Fruit fly (Drosophila melanogaster) whole organism, embryonic: ENCODE measurements around the gene mRpL30.

Experiments
- Adf1 ChIP-seq: fragments of 200-800 bp; sonication (Bioruptor generic); IDR thresholded peaks from 2 replicates; pipeline ENCODE4 v1.3.6; 2022; ENCODE audit warnings: missing biosample characterization, missing genetic modification characterization
- Bgb ChIP-seq: fragments of 200-800 bp; sonication (Bioruptor generic); IDR thresholded peaks from 2 replicates; pipeline ENCODE4 v1.3.6; 2022; ENCODE audit warnings: missing biosample characterization, missing genetic modification characterization; ENCODE audit not compliant: partially characterized antibody
- CG10147 ChIP-seq: fragments of 200-800 bp; sonication (Bioruptor generic); optimal IDR thresholded peaks from 2 replicates; lab custom pipeline; 2019; ENCODE audit warnings: missing biosample characterization, mild to moderate bottlenecking, missing genetic modification characterization, moderate library complexity
- CG1024 ChIP-seq: fragments of 200-800 bp; sonication (Bioruptor generic); IDR thresholded peaks from 2 replicates; pipeline ENCODE4 v1.3.6; 2022; ENCODE audit warnings: missing biosample characterization, missing genetic modification characterization
- CG12236 ChIP-seq: fragments of 200-800 bp; sonication (Bioruptor generic); optimal IDR thresholded peaks from 2 replicates; lab custom pipeline; 2016; ENCODE audit warnings: missing biosample characterization, missing genetic modification characterization
- CG1233 ChIP-seq: fragments of 200-800 bp; sonication (Bioruptor generic); optimal IDR thresholded peaks from 4 replicates; lab custom pipeline; 2018; ENCODE audit warnings: missing biosample characterization, mild to moderate bottlenecking, missing genetic modification characterization
- CG14441 ChIP-seq: fragments of 200-800 bp; sonication (Bioruptor generic); IDR thresholded peaks from 2 replicates; pipeline ENCODE4 v1.3.6; 2022; ENCODE audit warnings: missing biosample characterization, missing genetic modification characterization
- CG15073 ChIP-seq: fragments of 200-800 bp; sonication (Bioruptor generic); optimal IDR thresholded peaks from 2 replicates; lab custom pipeline; 2016; ENCODE audit warnings: missing biosample characterization, missing genetic modification characterization
- CG15514 ChIP-seq: fragments of 200-800 bp; sonication (Bioruptor generic); optimal IDR thresholded peaks from 3 replicates; lab custom pipeline; 2017; ENCODE audit warnings: missing biosample characterization, missing genetic modification characterization, mild to moderate bottlenecking, moderate library complexity, missing genetic modification reagents
- CG1647 ChIP-seq: fragments of 200-800 bp; sonication (Bioruptor generic); optimal IDR thresholded peaks from 3 replicates; lab custom pipeline; 2016; ENCODE audit warnings: missing biosample characterization, missing genetic modification characterization
- CG18476 ChIP-seq: fragments of 200-800 bp; sonication (Bioruptor generic); optimal IDR thresholded peaks from 2 replicates; lab custom pipeline; 2016; ENCODE audit warnings: missing biosample characterization, mild to moderate bottlenecking, missing genetic modification characterization
- CG2199 ChIP-seq: fragments of 200-800 bp; sonication (Bioruptor generic); IDR thresholded peaks from 3 replicates; pipeline ENCODE4 v1.3.6; 2022; ENCODE audit warnings: missing biosample characterization, missing genetic modification characterization
- CG30403 ChIP-seq: fragments of 200-800 bp; sonication (Bioruptor generic); optimal IDR thresholded peaks from 3 replicates; lab custom pipeline; 2016; ENCODE audit warnings: missing biosample characterization, missing genetic modification characterization
- CG3838 ChIP-seq: fragments of 200-800 bp; sonication (Bioruptor generic); optimal IDR thresholded peaks from 3 replicates; lab custom pipeline; 2016; ENCODE audit warnings: missing biosample characterization, missing genetic modification characterization
- CG43689 ChIP-seq: fragments of 200-800 bp; sonication (Bioruptor generic); IDR thresholded peaks from 2 replicates; pipeline ENCODE4 v1.3.6; 2022; ENCODE audit warnings: missing biosample characterization, missing genetic modification characterization
- CG7357 ChIP-seq: fragments of 200-800 bp; sonication (Bioruptor generic); IDR thresholded peaks from 3 replicates; pipeline ENCODE4 v1.3.6; 2022; ENCODE audit warnings: missing biosample characterization, missing genetic modification characterization
- CG7556 ChIP-seq: fragments of 200-800 bp; sonication (Bioruptor generic); optimal IDR thresholded peaks from 2 replicates; lab custom pipeline; 2017; ENCODE audit warnings: missing biosample characterization, mild to moderate bottlenecking, missing genetic modification characterization
- CG7963 ChIP-seq: fragments of 200-800 bp; sonication (Bioruptor generic); IDR thresholded peaks from 3 replicates; pipeline ENCODE4 v1.3.6; 2022; ENCODE audit warnings: missing biosample characterization, missing genetic modification characterization; ENCODE audit not compliant: partially characterized antibody
- CG9817 ChIP-seq: fragments of 200-800 bp; sonication (Bioruptor generic); optimal IDR thresholded peaks from 2 replicates; lab custom pipeline; 2018; ENCODE audit warnings: missing biosample characterization, mild to moderate bottlenecking, missing genetic modification characterization, moderate library complexity
- Dad ChIP-seq: fragments of 200-800 bp; sonication (Bioruptor generic); optimal IDR thresholded peaks from 3 replicates; lab custom pipeline; 2016; ENCODE audit warnings: missing biosample characterization, missing genetic modification characterization
- Eip74EF ChIP-seq, 2 experiments: fragments of 200-800 bp in 1 of 2; fragments of >200 bp in 1 of 2; sonication (Bioruptor generic) in 1 of 2; optimal IDR thresholded peaks; 2 replicates each; lab custom pipeline; 2017 to 2019; ENCODE audit warnings: missing biosample characterization in 2 of 2, missing genetic modification characterization in 2 of 2, mild to moderate bottlenecking in 1 of 2, moderate library complexity in 1 of 2
- Fer1 ChIP-seq: fragments of 200-800 bp; sonication (Bioruptor generic); optimal IDR thresholded peaks from 2 replicates; lab custom pipeline; 2017; ENCODE audit warnings: missing biosample characterization, mild to moderate bottlenecking, missing genetic modification characterization
- HHEX ChIP-seq: fragments of 200-800 bp; sonication (Bioruptor generic); optimal IDR thresholded peaks from 3 replicates; lab custom pipeline; 2017; ENCODE audit warnings: missing biosample characterization, mild to moderate bottlenecking, missing genetic modification characterization, missing genetic modification reagents
- HLHmδ ChIP-seq: fragments of 200-800 bp; sonication (Bioruptor generic); optimal IDR thresholded peaks from 2 replicates; lab custom pipeline; 2018; ENCODE audit warnings: missing biosample characterization, mild to moderate bottlenecking, missing genetic modification characterization, moderate library complexity
- Hr3 ChIP-seq: fragments of 200-800 bp; sonication (Bioruptor generic); optimal IDR thresholded peaks from 3 replicates; lab custom pipeline; 2016; ENCODE audit warnings: missing biosample characterization, missing genetic modification characterization
- Hr51 ChIP-seq, 2 experiments: fragments of 200-800 bp; sonication (Bioruptor generic); optimal IDR thresholded peaks; 2 replicates in 1 of 2; 3 replicates in 1 of 2; lab custom pipeline; 2016 to 2018; ENCODE audit warnings: missing biosample characterization in 2 of 2, missing genetic modification characterization in 2 of 2, mild to moderate bottlenecking in 1 of 2, moderate library complexity in 1 of 2
- Kr ChIP-seq: fragments of 200-800 bp; sonication (Bioruptor generic); optimal IDR thresholded peaks from 2 replicates; lab custom pipeline; 2017; ENCODE audit warnings: missing biosample characterization, mild to moderate bottlenecking, missing genetic modification characterization
- Lpt ChIP-seq: fragments of >200 bp; optimal IDR thresholded peaks from 2 replicates; lab custom pipeline; 2018; ENCODE audit warnings: missing biosample characterization, missing genetic modification characterization
- Max ChIP-seq: fragments of 200-800 bp; sonication (Bioruptor generic); optimal IDR thresholded peaks from 2 replicates; lab custom pipeline; 2016; ENCODE audit warnings: missing biosample characterization, mild to moderate bottlenecking, missing genetic modification characterization
- NK7.1 ChIP-seq: fragments of 200-800 bp; sonication (Bioruptor generic); optimal IDR thresholded peaks from 3 replicates; lab custom pipeline; 2016; ENCODE audit warnings: missing biosample characterization, missing genetic modification characterization
- Poxn ChIP-seq: fragments of 200-800 bp; sonication (Bioruptor generic); IDR thresholded peaks from 2 replicates; pipeline ENCODE4 v1.3.6; 2022; ENCODE audit warnings: missing biosample characterization, missing genetic modification characterization
- ara ChIP-seq: fragments of 200-800 bp; sonication (Bioruptor generic); IDR thresholded peaks from 2 replicates; pipeline ENCODE4 v1.3.6; 2022; ENCODE audit warnings: missing biosample characterization, missing genetic modification characterization
- ash1 ChIP-seq: fragments of 200-800 bp; sonication (Bioruptor generic); optimal IDR thresholded peaks from 2 replicates; lab custom pipeline; 2018; ENCODE audit warnings: missing biosample characterization, mild to moderate bottlenecking, missing genetic modification characterization
- ato ChIP-seq: fragments of 200-800 bp; sonication (Bioruptor generic); IDR thresholded peaks from 2 replicates; pipeline ENCODE4 v1.3.6; 2022; ENCODE audit warnings: missing biosample characterization, missing genetic modification characterization; ENCODE audit not compliant: partially characterized antibody
- cad ChIP-seq: fragments of >200 bp; optimal IDR thresholded peaks from 2 replicates; lab custom pipeline; 2017; ENCODE audit warnings: missing biosample characterization, missing genetic modification characterization
- chif ChIP-seq, 2 experiments: fragments of 200-800 bp; sonication (Bioruptor generic); optimal IDR thresholded peaks; 3 replicates each; lab custom pipeline; 2016; ENCODE audit warnings: missing biosample characterization in 2 of 2, missing genetic modification characterization in 2 of 2
- corto ChIP-seq: fragments of 200-800 bp; sonication (Bioruptor generic); optimal IDR thresholded peaks from 2 replicates; lab custom pipeline; 2016; ENCODE audit warnings: missing biosample characterization, mild to moderate bottlenecking, missing genetic modification characterization, moderate library complexity
- emc ChIP-seq: fragments of 200-800 bp; sonication (Bioruptor generic); optimal IDR thresholded peaks from 2 replicates; lab custom pipeline; 2016; ENCODE audit warnings: missing biosample characterization, missing genetic modification characterization
- gsb ChIP-seq: fragments of 200-800 bp; sonication (Bioruptor generic); IDR thresholded peaks from 2 replicates; pipeline ENCODE4 v1.3.6; 2022; ENCODE audit warnings: missing biosample characterization, missing genetic modification characterization
- pros ChIP-seq: fragments of 200-800 bp; sonication (Bioruptor generic); optimal IDR thresholded peaks from 3 replicates; lab custom pipeline; 2019; ENCODE audit warnings: missing biosample characterization, mild to moderate bottlenecking, missing genetic modification characterization, moderate library complexity
- psq ChIP-seq: fragments of 200-800 bp; sonication (Bioruptor generic); optimal IDR thresholded peaks from 2 replicates; lab custom pipeline; 2017; ENCODE audit warnings: missing biosample characterization, missing genetic modification characterization
- run ChIP-seq: fragments of 200-800 bp; sonication (Bioruptor generic); optimal IDR thresholded peaks from 3 replicates; lab custom pipeline; 2018; ENCODE audit warnings: missing biosample characterization, mild to moderate bottlenecking, missing genetic modification characterization
- scrt ChIP-seq: fragments of 200-800 bp; sonication (Bioruptor generic); optimal IDR thresholded peaks from 2 replicates; lab custom pipeline; 2018; ENCODE audit warnings: missing biosample characterization, mild to moderate bottlenecking, missing genetic modification characterization, moderate library complexity
- sens ChIP-seq: fragments of 200-800 bp; sonication (Bioruptor generic); peaks from one replicate; lab custom pipeline; 2016; ENCODE audit warnings: missing biosample characterization, missing genetic modification characterization
- sens-2 ChIP-seq: fragments of 200-800 bp; sonication (Bioruptor generic); IDR thresholded peaks from 2 replicates; pipeline ENCODE4 v1.3.6; 2022; ENCODE audit warnings: missing biosample characterization, missing genetic modification characterization
- slou ChIP-seq: fragments of 200-800 bp; sonication (Bioruptor generic); optimal IDR thresholded peaks from 3 replicates; lab custom pipeline; 2016; ENCODE audit warnings: missing biosample characterization, missing genetic modification characterization
- slp2 ChIP-seq: fragments of 200-800 bp; sonication (Bioruptor generic); optimal IDR thresholded peaks from 2 replicates; lab custom pipeline; 2016; ENCODE audit warnings: missing biosample characterization, missing genetic modification characterization
- sob ChIP-seq: fragments of 200-800 bp; sonication (Bioruptor generic); IDR thresholded peaks from 2 replicates; pipeline ENCODE4 v1.3.6; 2022; ENCODE audit warnings: missing biosample characterization, missing genetic modification characterization
- trh ChIP-seq: fragments of 200-800 bp; sonication (Bioruptor generic); optimal IDR thresholded peaks from 2 replicates; lab custom pipeline; 2016; ENCODE audit warnings: missing biosample characterization, missing genetic modification characterization
- wor ChIP-seq: fragments of 200-800 bp; sonication (Bioruptor generic); IDR thresholded peaks from 2 replicates; pipeline ENCODE4 v1.3.6; 2022; ENCODE audit warnings: missing biosample characterization, missing genetic modification characterization

Gene mRpL30

DNA sequence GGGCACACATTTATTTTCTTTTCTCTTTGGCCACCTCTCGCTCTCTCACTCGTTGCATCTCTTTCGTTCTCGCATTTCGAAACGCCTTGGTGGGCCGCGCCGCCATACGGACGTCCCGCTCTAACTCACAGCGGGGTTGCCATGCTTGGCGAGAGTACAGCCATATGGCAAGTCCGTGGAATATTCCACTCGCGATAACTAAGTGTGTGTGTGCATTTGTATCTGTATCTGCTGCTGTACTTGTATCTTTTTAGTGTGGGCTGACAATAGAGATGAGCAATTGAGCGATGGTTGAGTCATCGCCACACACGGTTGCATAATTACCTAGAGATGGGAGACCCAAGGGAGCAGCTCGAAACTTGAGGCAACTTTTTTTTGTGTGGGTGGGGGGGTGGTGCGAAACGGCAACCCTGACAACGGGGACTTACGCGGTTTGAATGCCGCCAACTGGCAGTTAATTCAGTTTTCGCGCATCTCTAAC lies 36.8 kb downstream of the mRpL30 start (continued):
- TF ChIP-seq CG2199 (GFP tag; lab: Robert Waterston, UW) (0 out of 3 replicates have a peak, but pooled peaks have one; percentile 56), Kr (GFP tag; lab: Kevin White, UChicago) (no peak), Lpt (GFP tag; lab: Kevin White, UChicago) (no peak), scrt (GFP tag; lab: Kevin White, UChicago) (peak; percentile 64), wor (GFP tag; lab: Robert Waterston, UW) (peak; percentile 53; the same call in 1 of the 2 replicates), CG18476 (GFP tag; lab: Kevin White, UChicago) (no peak), CG9817 (peak; percentile 86), CG15514 (GFP tag; lab: Kevin White, UChicago) (peak; percentile 89), CG14441 (GFP tag; lab: Robert Waterston, UW) (peak; percentile 92), run (tag; lab: Kevin White, UChicago) (no peak), sens-2 (GFP tag; lab: Robert Waterston, UW) (peak; percentile 88), CG7963 (peak; percentile 74; the same call in 2 of the 3 replicates), CG10147 (peak; percentile 65), CG3838 (GFP tag; lab: Kevin White, UChicago) (peak; percentile 69), chif (GFP tag; optimal IDR thresholded peaks at IDR 0.05; lab: Kevin White, UChicago) (peak; percentile 67 to 82), Max (GFP tag; lab: Kevin White, UChicago) (peak; percentile 39), ato (GFP tag; lab: Robert Waterston, UW) (peak; percentile 71), sens (GFP tag; lab: Kevin White, UChicago) (peak; percentile 95), Poxn (GFP tag; lab: Robert Waterston, UW) (peak; percentile 52), Bgb (GFP tag; lab: Robert Waterston, UW) (peak; percentile 90), ara (GFP tag; lab: Robert Waterston, UW) (peak; percentile 64), CG15073 (GFP tag; lab: Kevin White, UChicago) (no peak), gsb (GFP tag; lab: Robert Waterston, UW) (peak; percentile 85), corto (GFP tag; lab: Kevin White, UChicago) (no peak), Hr3 (GFP tag; lab: Kevin White, UChicago) (peak; percentile 71), Dad (GFP tag; lab: Kevin White, UChicago) (peak; percentile 84), CG1024 (GFP tag; lab: Robert Waterston, UW) (peak; percentile 67), CG30403 (peak; percentile 86), CG7556 (GFP tag; lab: Kevin White, UChicago) (peak; percentile 65), slou (GFP tag; lab: Kevin White, UChicago) (peak; percentile 62), Adf1 (peak; percentile 65), trh (GFP tag; lab: Kevin White, UChicago) (peak; percentile 29), CG1233 (GFP tag; lab: Kevin White, UChicago) (peak; percentile 73), cad (GFP tag; lab: Kevin White, UChicago) (no peak), CG12236 (GFP tag; lab: Kevin White, UChicago) (peak; percentile 11), psq (GFP tag; lab: Kevin White, UChicago) (peak; percentile 57), CG1647 (GFP tag; lab: Kevin White, UChicago) (peak; percentile 82), CG43689 (peak; percentile 46; the same call in 1 of the 2 replicates), ash1 (peak; percentile 78), CG7357 (peak; percentile 77), Hr51 (GFP tag; optimal IDR thresholded peaks at IDR 0.05; lab: Kevin White, UChicago) (peak; percentile 81 to 83), Eip74EF (GFP tag; optimal IDR thresholded peaks at IDR 0.05; lab: Kevin White, UChicago) (no peak), slp2 (GFP tag; lab: Kevin White, UChicago) (peak; percentile 75), emc (GFP tag; lab: Kevin White, UChicago) (peak; percentile 72), Fer1 (peak; percentile 83), NK7.1 (GFP tag; lab: Kevin White, UChicago) (peak; percentile 71), HHEX (GFP tag; lab: Kevin White, UChicago) (peak; percentile 81), pros (GFP tag; lab: Kevin White, UChicago) (peak; percentile 83), HLHmδ (GFP tag; lab: Kevin White, UChicago) (no peak), sob (GFP tag; lab: Robert Waterston, UW) (peak; percentile 92)
